Fruit fly (Drosophila melanogaster) whole organism, wandering third instar larva: ENCODE data around the gene CG14720.

Source experiments
- Abd-B ChIP-seq: fragments of >200 bp; optimal IDR thresholded peaks from 2 replicates; lab custom pipeline; 2017; ENCODE audit warnings: missing biosample characterization, missing genetic modification characterization
- CG32264 ChIP-seq: fragments of 200-800 bp; sonication (Bioruptor generic); optimal IDR thresholded peaks from 2 replicates; lab custom pipeline; 2016; ENCODE audit warnings: missing biosample characterization, missing genetic modification characterization
- CG9705 ChIP-seq: fragments of 200-800 bp; sonication (Bioruptor generic); optimal IDR thresholded peaks from 2 replicates; lab custom pipeline; 2018; ENCODE audit warnings: missing biosample characterization, mild to moderate bottlenecking, missing genetic modification characterization
- CrebA ChIP-seq: fragments of 200-800 bp; sonication (Bioruptor generic); optimal IDR thresholded peaks from 2 replicates; lab custom pipeline; 2016; ENCODE audit warnings: missing biosample characterization, mild to moderate bottlenecking, missing genetic modification characterization, borderline replicate concordance
- Dfd ChIP-seq: fragments of >200 bp; optimal IDR thresholded peaks from 2 replicates; lab custom pipeline; 2017; ENCODE audit warnings: missing biosample characterization, missing genetic modification characterization
- Dif ChIP-seq: fragments of 200-275, 200-300 bp; sonication (Bioruptor generic); optimal IDR thresholded peaks from 2 replicates; lab custom pipeline; 2018; ENCODE audit warnings: missing biosample characterization, missing genetic modification characterization; ENCODE audit not compliant: partially characterized antibody
- GATAd ChIP-seq: sonication (Bioruptor generic); optimal IDR thresholded peaks from 2 replicates; lab custom pipeline; 2016; ENCODE audit warnings: missing biosample characterization, missing genetic modification characterization
- HLH106 ChIP-seq: fragments of 200-800 bp; optimal IDR thresholded peaks from 3 replicates; lab custom pipeline; 2019; ENCODE audit warnings: missing biosample characterization, mild to moderate bottlenecking, missing genetic modification characterization, moderate library complexity
- Hnf4 ChIP-seq: fragments of 200-800 bp; sonication (Bioruptor generic); optimal IDR thresholded peaks from 2 replicates; lab custom pipeline; 2016; ENCODE audit warnings: missing biosample characterization, mild to moderate bottlenecking, missing genetic modification characterization
- Hr78 ChIP-seq: fragments of >200 bp; optimal IDR thresholded peaks from 2 replicates; lab custom pipeline; 2017; ENCODE audit warnings: missing biosample characterization, missing genetic modification characterization
- Hr83 ChIP-seq: fragments of 200-300 bp; sonication (Bioruptor generic); optimal IDR thresholded peaks from 2 replicates; lab custom pipeline; 2016; ENCODE audit warnings: missing biosample characterization, mild to moderate bottlenecking, missing genetic modification characterization, moderate library complexity; ENCODE audit not compliant: poor library complexity, severe bottlenecking
- Jra ChIP-seq: sonication (Bioruptor generic); optimal IDR thresholded peaks from 2 replicates; lab custom pipeline; 2016; ENCODE audit warnings: missing biosample characterization, missing genetic modification characterization
- Mio ChIP-seq: sonication (Bioruptor generic); optimal IDR thresholded peaks from 2 replicates; lab custom pipeline; 2016; ENCODE audit warnings: missing biosample characterization, missing genetic modification characterization
- Myc ChIP-seq: fragments of >200 bp; optimal IDR thresholded peaks from 2 replicates; lab custom pipeline; 2017
- N ChIP-seq: fragments of >200 bp; optimal IDR thresholded peaks from 2 replicates; lab custom pipeline; 2018; ENCODE audit warnings: missing biosample characterization, missing external identifiers, missing genetic modification characterization
- OdsH ChIP-seq: fragments of 200-800 bp; sonication (Bioruptor generic); optimal IDR thresholded peaks from 2 replicates; lab custom pipeline; 2016; ENCODE audit warnings: missing biosample characterization, mild to moderate bottlenecking, missing genetic modification characterization
- Rel ChIP-seq, 2 experiments: fragments of 200-800 bp; sonication (Bioruptor generic) in 1 of 2; optimal IDR thresholded peaks; 2 replicates in 1 of 2; 3 replicates in 1 of 2; lab custom pipeline; 2016 to 2019; ENCODE audit warnings: mild to moderate bottlenecking in 2 of 2, missing biosample characterization in 2 of 2, missing genetic modification characterization in 2 of 2, moderate library complexity in 1 of 2
- Sp1 ChIP-seq: fragments of 200-800 bp; sonication (Bioruptor generic); optimal IDR thresholded peaks from 3 replicates; lab custom pipeline; 2019; ENCODE audit warnings: missing biosample characterization, mild to moderate bottlenecking, missing genetic modification characterization, moderate library complexity
- Vsx2 ChIP-seq: fragments of 200-300, 225-300 bp; sonication (Bioruptor generic); optimal IDR thresholded peaks from 2 replicates; lab custom pipeline; 2018; ENCODE audit warnings: missing biosample characterization, missing genetic modification characterization; ENCODE audit not compliant: partially characterized antibody
- br ChIP-seq: fragments of 200-800 bp; sonication (Bioruptor generic); optimal IDR thresholded peaks from 2 replicates; lab custom pipeline; 2016; ENCODE audit warnings: missing biosample characterization, missing genetic modification characterization
- brk ChIP-seq: fragments of 200-800 bp; sonication (Bioruptor generic); optimal IDR thresholded peaks from 2 replicates; lab custom pipeline; 2016; ENCODE audit warnings: missing biosample characterization, mild to moderate bottlenecking, missing genetic modification characterization
- dl ChIP-seq, 2 experiments: fragments of 175-275, 200-275 bp in 1 of 2; fragments of 200-275 bp in 1 of 2; sonication (Bioruptor generic); optimal IDR thresholded peaks; lab custom pipeline; 2018; ENCODE audit warnings: mild to moderate bottlenecking in 2 of 2, missing biosample characterization in 2 of 2, missing genetic modification characterization in 2 of 2, moderate library complexity in 2 of 2; ENCODE audit not compliant: partially characterized antibody in 2 of 2, insufficient read depth in 1 of 2
- dsf ChIP-seq: sonication (Bioruptor generic); optimal IDR thresholded peaks from 2 replicates; lab custom pipeline; 2016; ENCODE audit warnings: missing biosample characterization, missing genetic modification characterization, borderline replicate concordance
- ey ChIP-seq: fragments of 200-800 bp; sonication (Bioruptor generic); optimal IDR thresholded peaks from 2 replicates; lab custom pipeline; 2016; ENCODE audit warnings: missing biosample characterization, missing genetic modification characterization
- fru ChIP-seq: fragments of 200-800 bp; sonication (Bioruptor generic); optimal IDR thresholded peaks from 3 replicates; lab custom pipeline; 2016; ENCODE audit warnings: missing biosample characterization, mild to moderate bottlenecking, missing genetic modification characterization
- h ChIP-seq: fragments of 200-800 bp; sonication (Bioruptor generic); optimal IDR thresholded peaks from 3 replicates; lab custom pipeline; 2016; ENCODE audit warnings: missing biosample characterization, mild to moderate bottlenecking, missing genetic modification characterization
- jim ChIP-seq: fragments of 175-275, 200-325 bp; sonication (Bioruptor generic); optimal IDR thresholded peaks from 2 replicates; lab custom pipeline; 2016; ENCODE audit warnings: missing biosample characterization, mild to moderate bottlenecking, missing genetic modification characterization
- lola ChIP-seq: fragments of >200 bp; optimal IDR thresholded peaks from 2 replicates; lab custom pipeline; 2017; ENCODE audit warnings: missing biosample characterization, missing genetic modification characterization
- pan ChIP-seq: fragments of >200 bp; optimal IDR thresholded peaks from 2 replicates; lab custom pipeline; 2017
- psq ChIP-seq: fragments of 200-800 bp; sonication (Bioruptor generic); optimal IDR thresholded peaks from 3 replicates; lab custom pipeline; 2017; ENCODE audit warnings: missing biosample characterization, mild to moderate bottlenecking, missing genetic modification characterization, moderate library complexity
- rgr ChIP-seq: fragments of 200-800 bp; sonication (Bioruptor generic); optimal IDR thresholded peaks from 3 replicates; lab custom pipeline; 2016; ENCODE audit warnings: missing biosample characterization, mild to moderate bottlenecking, missing genetic modification characterization
- sage ChIP-seq: fragments of 200-800 bp; sonication (Bioruptor generic); optimal IDR thresholded peaks from 2 replicates; lab custom pipeline; 2016; ENCODE audit warnings: missing biosample characterization, mild to moderate bottlenecking, missing genetic modification characterization
- tai ChIP-seq: sonication (Bioruptor generic); optimal IDR thresholded peaks from 2 replicates; lab custom pipeline; 2016; ENCODE audit warnings: missing biosample characterization, missing genetic modification characterization
- usp ChIP-seq: fragments of >200 bp; optimal IDR thresholded peaks from 2 replicates; lab custom pipeline; 2017; ENCODE audit warnings: missing biosample characterization, missing genetic modification characterization
- woc ChIP-seq: sonication (Bioruptor generic); optimal IDR thresholded peaks from 2 replicates; lab custom pipeline; 2016; ENCODE audit warnings: missing biosample characterization, mild to moderate bottlenecking, missing genetic modification characterization

CG14720 gene

DNA sequence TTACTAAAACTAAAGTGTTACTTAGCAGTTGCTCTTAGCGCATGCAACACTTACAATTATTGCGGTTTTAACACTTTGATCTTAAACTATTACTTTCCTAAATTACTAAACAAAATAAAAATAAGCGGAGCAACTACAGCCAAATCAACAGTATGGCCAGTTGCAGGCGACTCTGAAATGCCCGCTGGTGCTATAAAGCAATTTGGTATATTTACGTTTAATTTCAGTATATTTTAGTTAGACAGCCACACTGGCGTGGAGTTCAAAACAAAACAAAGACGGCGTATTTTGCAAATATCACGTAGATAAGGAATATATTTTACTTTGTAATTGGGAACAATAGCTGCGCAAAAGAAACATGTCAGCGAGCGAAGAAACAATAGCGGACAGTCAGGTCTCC, 32.0 kb upstream of the CG14720 start, which contains the start of the genes Taf12 and Ho:
Gene Taf12 (minus strand): TSS at position 178 of the 400 bp plus-strand sequence.
Gene Ho (plus strand): TSS at position 231 of the 400 bp plus-strand sequence.
- TF ChIP-seq Hr83, result peak; percentile 28
- peak; percentile 23 for TF ChIP-seq psq (GFP tag; lab: Kevin White, UChicago)
- TF ChIP-seq OdsH (GFP tag; lab: Kevin White, UChicago), result peak; percentile 24
- TF ChIP-seq woc (GFP tag; lab: Kevin White, UChicago), result no peak
- peak; percentile 40 for TF ChIP-seq Sp1
- TF ChIP-seq jim (GFP tag; lab: Kevin White, UChicago), result no peak
- TF ChIP-seq fru (GFP tag; lab: Kevin White, UChicago), result no peak
- TF ChIP-seq Hr78 (GFP tag; lab: Kevin White, UChicago), result no peak
- no peak for TF ChIP-seq HLH106
- no peak for TF ChIP-seq tai (GFP tag; lab: Kevin White, UChicago)
- no peak for TF ChIP-seq Dif (GFP tag; lab: Kevin White, UChicago)
- peak; percentile 36 for TF ChIP-seq h (GFP tag; lab: Kevin White, UChicago)
- peak; percentile 46 for TF ChIP-seq Jra (GFP tag; lab: Kevin White, UChicago)
- TF ChIP-seq Rel (GFP tag; optimal IDR thresholded peaks at IDR 0.05; lab: Kevin White, UChicago), result no peak
- TF ChIP-seq Rel (tag; optimal IDR thresholded peaks at IDR 0.05; lab: Kevin White, UChicago), result peak; percentile 64
- TF ChIP-seq rgr (GFP tag; lab: Kevin White, UChicago), result peak; percentile 29
- TF ChIP-seq Hnf4, result peak; percentile 44
- TF ChIP-seq Dfd (GFP tag; lab: Kevin White, UChicago), result no peak
- TF ChIP-seq ey, result peak; percentile 0
- TF ChIP-seq N (GFP tag; lab: Kevin White, UChicago), result no peak

- TF ChIP-seq pan, result no peak
- TF ChIP-seq CG9705 (GFP tag; lab: Kevin White, UChicago), result no peak
- no peak for TF ChIP-seq Mio
- no peak for TF ChIP-seq Rel (GFP tag; optimal IDR thresholded peaks at IDR 0.05; lab: Kevin White, UChicago)
- peak; percentile 31 for TF ChIP-seq Rel (tag; optimal IDR thresholded peaks at IDR 0.05; lab: Kevin White, UChicago)
- TF ChIP-seq N (GFP tag; lab: Kevin White, UChicago), result no peak
- TF ChIP-seq dl (GFP tag; optimal IDR thresholded peaks at IDR 0.05; lab: Kevin White, UChicago; ENCODE audit: insufficient read depth in 1 of 2, partially characterized antibody in 2 of 2), result no peak
- no peak for TF ChIP-seq Myc (lab: Kevin White, UChicago)
- no peak for TF ChIP-seq CrebA (GFP tag; lab: Kevin White, UChicago)
- TF ChIP-seq tai (GFP tag; lab: Kevin White, UChicago), result no peak
- peak; percentile 14 for TF ChIP-seq Sp1
- TF ChIP-seq Hr78 (GFP tag; lab: Kevin White, UChicago), result no peak
- no peak for TF ChIP-seq psq (GFP tag; lab: Kevin White, UChicago)
- no peak for TF ChIP-seq CG32264 (GFP tag; lab: Kevin White, UChicago)
These were observed 27.8 kb upstream of the CG14720 start for dm6 chr3R:11683675-11684074.

- TF ChIP-seq GATAd (GFP tag; lab: Kevin White, UChicago), result no peak
- no peak for TF ChIP-seq N (GFP tag; lab: Kevin White, UChicago)
- TF ChIP-seq Hr83, result no peak
- TF ChIP-seq Dif (GFP tag; lab: Kevin White, UChicago), result no peak
- TF ChIP-seq CG32264 (GFP tag; lab: Kevin White, UChicago), result no peak
- no peak for TF ChIP-seq Hr78 (GFP tag; lab: Kevin White, UChicago)
- no peak for TF ChIP-seq OdsH (GFP tag; lab: Kevin White, UChicago)
- no peak for TF ChIP-seq CG9705 (GFP tag; lab: Kevin White, UChicago)
- TF ChIP-seq Abd-B (GFP tag; lab: Kevin White, UChicago), result no peak
- TF ChIP-seq HLH106, result no peak
- no peak for TF ChIP-seq Sp1
These were observed 27.2 kb upstream of the CG14720 start, which contains the start of gene CG6830 for dm6 chr3R:11684316-11684715. Gene CG6830 (minus strand): TSS chr3R:11684342.

DNA sequence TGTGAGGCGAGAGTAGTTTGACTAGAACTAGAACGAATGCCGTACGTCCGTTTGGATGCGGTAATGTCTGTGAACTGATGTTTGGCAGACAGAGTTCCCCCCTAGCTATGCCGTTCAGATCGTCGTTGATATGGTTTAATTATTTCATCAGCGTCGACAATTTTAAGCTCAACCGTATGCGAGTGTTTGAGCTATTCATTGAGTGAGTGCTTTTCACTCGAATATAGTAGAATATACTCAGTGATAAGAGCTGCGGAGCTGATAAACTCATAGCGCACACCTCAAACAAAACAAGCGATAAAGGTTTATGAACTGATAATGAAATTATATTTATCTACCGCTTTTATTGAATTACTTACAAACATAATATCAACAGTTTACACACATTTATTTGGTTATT, 23.4 kb upstream of the CG14720 start, which contains the start of gene CG6834:
Gene CG6834 (minus strand): TSS at position 79 of the 400 bp plus-strand sequence.
- TF ChIP-seq Hr83 (no peak), Abd-B (GFP tag; lab: Kevin White, UChicago) (no peak), brk (GFP tag; lab: Kevin White, UChicago) (no peak)

dm6 chr3R:11689900-11690299, 21.6 kb upstream of the CG14720 start, which contains the start of gene CG6908:
Gene CG6908 (minus strand): TSS chr3R:11690051.
- TF ChIP-seq usp (GFP tag; lab: Kevin White, UChicago) (no peak), dl (GFP tag; optimal IDR thresholded peaks at IDR 0.05; lab: Kevin White, UChicago; ENCODE audit: insufficient read depth in 1 of 2, partially characterized antibody in 2 of 2) (no peak), Dif (GFP tag; lab: Kevin White, UChicago) (peak; percentile 68), GATAd (GFP tag; lab: Kevin White, UChicago) (no peak), ey (no peak), woc (GFP tag; lab: Kevin White, UChicago) (no peak), Abd-B (GFP tag; lab: Kevin White, UChicago) (no peak), dsf (GFP tag; lab: Kevin White, UChicago) (no peak), Jra (GFP tag; lab: Kevin White, UChicago) (no peak), rgr (GFP tag; lab: Kevin White, UChicago) (no peak), HLH106 (no peak), lola (GFP tag; lab: Kevin White, UChicago) (no peak), Sp1 (no peak), N (GFP tag; lab: Kevin White, UChicago) (no peak), br (GFP tag; lab: Kevin White, UChicago) (no peak), OdsH (GFP tag; lab: Kevin White, UChicago) (no peak), tai (GFP tag; lab: Kevin White, UChicago) (no peak), psq (GFP tag; lab: Kevin White, UChicago) (no peak), sage (GFP tag; lab: Kevin White, UChicago) (no peak), Hr78 (GFP tag; lab: Kevin White, UChicago) (no peak), CrebA (GFP tag; lab: Kevin White, UChicago) (no peak), fru (GFP tag; lab: Kevin White, UChicago) (no peak), Rel (GFP tag; optimal IDR thresholded peaks at IDR 0.05; lab: Kevin White, UChicago) (peak; percentile 57), Rel (tag; optimal IDR thresholded peaks at IDR 0.05; lab: Kevin White, UChicago) (no peak), CG9705 (GFP tag; lab: Kevin White, UChicago) (no peak), Hr83 (no peak), Myc (lab: Kevin White, UChicago) (no peak), Vsx2 (GFP tag; lab: Kevin White, UChicago) (peak; percentile 78)
